Worm (Caenorhabditis elegans) whole organism, late embryonic: ENCODE measurements around the gene Y69A2AR.16.

Experiments
- T23F11.4 ChIP-seq: fragments of 200-800 bp; sonication (Bioruptor generic); optimal IDR thresholded peaks from 2 replicates; lab custom pipeline; 2018; ENCODE audit warnings: mild to moderate bottlenecking, missing genetic modification characterization, missing compliant biosample characterization
- ama-1 ChIP-seq: fragments of 150-350 bp; optimal IDR thresholded peaks from 2 replicates; lab custom pipeline; 2014
- ceh-18 ChIP-seq: sonication (generic microtip); optimal IDR thresholded peaks from 2 replicates; lab custom pipeline; 2016; ENCODE audit warnings: missing genetic modification characterization, missing compliant biosample characterization
- ceh-30 ChIP-seq: fragments of 150-350 bp; optimal IDR thresholded peaks from 2 replicates; lab custom pipeline; 2014; ENCODE audit warnings: missing biosample characterization, missing genetic modification characterization
- ceh-31 ChIP-seq: sonication (generic microtip); optimal IDR thresholded peaks from 2 replicates; lab custom pipeline; 2016; ENCODE audit warnings: missing genetic modification characterization, missing compliant biosample characterization
- ceh-34 ChIP-seq: sonication (generic microtip); optimal IDR thresholded peaks from 2 replicates; lab custom pipeline; 2016; ENCODE audit warnings: mild to moderate bottlenecking, missing genetic modification characterization, missing compliant biosample characterization
- ceh-48 ChIP-seq: sonication (generic microtip); optimal IDR thresholded peaks from 2 replicates; lab custom pipeline; 2016; ENCODE audit warnings: missing genetic modification characterization, inconsistent platforms, missing compliant biosample characterization
- ceh-6 ChIP-seq: fragments of 200-800 bp; sonication (Bioruptor generic); optimal IDR thresholded peaks from 2 replicates; lab custom pipeline; 2018; ENCODE audit warnings: mild to moderate bottlenecking, missing genetic modification characterization, missing compliant biosample characterization
- ceh-9 ChIP-seq: sonication (generic microtip); optimal IDR thresholded peaks from 2 replicates; lab custom pipeline; 2016; ENCODE audit warnings: mild to moderate bottlenecking, missing genetic modification characterization, inconsistent platforms, missing compliant biosample characterization
- dmd-4 ChIP-seq: sonication (generic microtip); optimal IDR thresholded peaks from 2 replicates; lab custom pipeline; 2016; ENCODE audit warnings: borderline replicate concordance, missing genetic modification characterization, missing compliant biosample characterization
- dve-1 ChIP-seq: sonication (generic microtip); optimal IDR thresholded peaks from 2 replicates; lab custom pipeline; 2017; ENCODE audit warnings: antibody characterized with exemption, mild to moderate bottlenecking, missing genetic modification characterization, missing compliant biosample characterization
- elt-2 ChIP-seq: sonication (generic microtip); optimal IDR thresholded peaks from 2 replicates; lab custom pipeline; 2016; ENCODE audit warnings: missing genetic modification reagents, missing genetic modification characterization, missing compliant biosample characterization
- elt-4 ChIP-seq: sonication (generic microtip); optimal IDR thresholded peaks from 2 replicates; lab custom pipeline; 2016; ENCODE audit warnings: missing genetic modification characterization, missing compliant biosample characterization
- eyg-1 ChIP-seq: sonication (generic microtip); optimal IDR thresholded peaks from 2 replicates; lab custom pipeline; 2016; ENCODE audit warnings: missing genotype, missing genetic modification characterization, missing compliant biosample characterization
- hlh-13 ChIP-seq: fragments of 200-800 bp; sonication (Bioruptor generic); optimal IDR thresholded peaks from 2 replicates; lab custom pipeline; 2018; ENCODE audit warnings: mild to moderate bottlenecking, missing genetic modification characterization, missing compliant biosample characterization
- hlh-30 ChIP-seq: sonication (generic microtip); optimal IDR thresholded peaks from 2 replicates; lab custom pipeline; 2017; ENCODE audit warnings: antibody characterized with exemption, missing genetic modification characterization, missing compliant biosample characterization; ENCODE audit not compliant: insufficient read depth
- hlh-6 ChIP-seq: sonication (generic microtip); optimal IDR thresholded peaks from 2 replicates; lab custom pipeline; 2016; ENCODE audit warnings: missing genotype, missing genetic modification characterization, missing compliant biosample characterization
- hlh-8 ChIP-seq: sonication (generic microtip); optimal IDR thresholded peaks from 2 replicates; lab custom pipeline; 2016; ENCODE audit warnings: missing genotype, missing genetic modification characterization, missing compliant biosample characterization
- lin-11 ChIP-seq: fragments of 200-800 bp; sonication (Bioruptor generic); optimal IDR thresholded peaks from 2 replicates; lab custom pipeline; 2018; ENCODE audit warnings: mild to moderate bottlenecking, missing genetic modification characterization, missing compliant biosample characterization
- mec-3 ChIP-seq: sonication (generic microtip); optimal IDR thresholded peaks from 2 replicates; lab custom pipeline; 2016; ENCODE audit warnings: borderline replicate concordance, missing genetic modification characterization, missing compliant biosample characterization
- nfya-1 ChIP-seq: sonication (generic microtip); optimal IDR thresholded peaks from 2 replicates; lab custom pipeline; 2017; ENCODE audit warnings: missing genetic modification characterization, mild to moderate bottlenecking, missing compliant biosample characterization, antibody characterized with exemption, moderate library complexity
- nhr-11 ChIP-seq: fragments of 150-350 bp; optimal IDR thresholded peaks from 2 replicates; lab custom pipeline; 2014; ENCODE audit warnings: missing biosample characterization, missing genetic modification characterization
- pag-3 ChIP-seq: sonication (generic microtip); optimal IDR thresholded peaks from 2 replicates; lab custom pipeline; 2016; ENCODE audit warnings: missing compliant biosample characterization, missing genetic modification characterization, borderline replicate concordance
- pha-2 ChIP-seq: sonication (generic microtip); optimal IDR thresholded peaks from 2 replicates; lab custom pipeline; 2017; ENCODE audit warnings: mild to moderate bottlenecking, missing genetic modification characterization, missing compliant biosample characterization
- pqm-1 ChIP-seq: sonication (generic microtip); optimal IDR thresholded peaks from 2 replicates; lab custom pipeline; 2016; ENCODE audit warnings: missing genetic modification characterization, missing compliant biosample characterization
- ref-2 ChIP-seq: sonication (generic microtip); optimal IDR thresholded peaks from 2 replicates; lab custom pipeline; 2016; ENCODE audit warnings: missing genetic modification characterization, missing compliant biosample characterization
- sox-2 ChIP-seq: fragments of 200-800 bp; sonication (Bioruptor generic); IDR thresholded peaks from 2 replicates; pipeline ENCODE4 v1.3.6; 2022; ENCODE audit warnings: missing genetic modification reagents, missing genetic modification characterization, missing compliant biosample characterization
- sox-4 ChIP-seq: sonication (generic microtip); optimal IDR thresholded peaks from 2 replicates; lab custom pipeline; 2017; ENCODE audit warnings: mild to moderate bottlenecking, missing genetic modification characterization, inconsistent platforms, missing compliant biosample characterization
- syd-9 ChIP-seq: sonication (generic microtip); optimal IDR thresholded peaks from 2 replicates; lab custom pipeline; 2016; ENCODE audit warnings: mild to moderate bottlenecking, missing genetic modification characterization, moderate library complexity, missing compliant biosample characterization
- tbx-2 ChIP-seq: sonication (generic microtip); optimal IDR thresholded peaks from 2 replicates; lab custom pipeline; 2016; ENCODE audit warnings: missing genetic modification characterization, missing compliant biosample characterization
- tbx-7 ChIP-seq: sonication (generic microtip); optimal IDR thresholded peaks from 2 replicates; lab custom pipeline; 2016; ENCODE audit warnings: missing genotype, missing genetic modification characterization, missing compliant biosample characterization
- ttx-3 ChIP-seq: sonication (generic microtip); optimal IDR thresholded peaks from 2 replicates; lab custom pipeline; 2016; ENCODE audit warnings: missing genetic modification reagents, missing genetic modification characterization, missing compliant biosample characterization
- unc-42 ChIP-seq: sonication (generic microtip); optimal IDR thresholded peaks from 2 replicates; lab custom pipeline; 2016; ENCODE audit warnings: missing genotype, missing genetic modification characterization, missing compliant biosample characterization
- zip-5 ChIP-seq: sonication (generic microtip); optimal IDR thresholded peaks from 2 replicates; lab custom pipeline; 2016; ENCODE audit warnings: missing genetic modification characterization, missing compliant biosample characterization
- ztf-16 ChIP-seq: sonication (generic microtip); optimal IDR thresholded peaks from 2 replicates; lab custom pipeline; 2017; ENCODE audit warnings: missing genetic modification characterization, missing compliant biosample characterization

Y69A2AR.16 gene

ce11 chrIV:2495118-2495785 lies 2.4 kb upstream of the Y69A2AR.16 start, which contains the start of the genes ccdc-12 and Y69A2AR.18:
ccdc-12 (minus strand) TSS chrIV:2495174.
Y69A2AR.18 (plus strand) TSS chrIV:2495735.
- TF ChIP-seq tbx-2 (tag; lab: Kevin White, UChicago): peak; percentile 34
- TF ChIP-seq tbx-7 (tag; lab: Kevin White, UChicago): no peak
- TF ChIP-seq ztf-16 (tag; lab: Kevin White, UChicago): no peak
- TF ChIP-seq syd-9 (tag; lab: Kevin White, UChicago): no peak
- no peak for TF ChIP-seq pag-3 (tag; lab: Kevin White, UChicago)
- TF ChIP-seq ceh-31: peak; percentile 18
- no peak for TF ChIP-seq hlh-6
- TF ChIP-seq ttx-3 (tag; lab: Kevin White, UChicago): no peak
- no peak for TF ChIP-seq hlh-8 (tag; lab: Kevin White, UChicago)
- TF ChIP-seq nfya-1 (tag; lab: Kevin White, UChicago): peak; percentile 78
- peak; percentile 5 for TF ChIP-seq ceh-18
- TF ChIP-seq lin-11 (tag; lab: Kevin White, UChicago): no peak
- no peak for TF ChIP-seq mec-3
- TF ChIP-seq ceh-6: no peak
- TF ChIP-seq ceh-34 (tag; lab: Kevin White, UChicago): no peak
- peak; percentile 43 for TF ChIP-seq unc-42 (tag; lab: Kevin White, UChicago)
- TF ChIP-seq zip-5 (tag; lab: Kevin White, UChicago): no peak
- TF ChIP-seq sox-2: no peak

DNA sequence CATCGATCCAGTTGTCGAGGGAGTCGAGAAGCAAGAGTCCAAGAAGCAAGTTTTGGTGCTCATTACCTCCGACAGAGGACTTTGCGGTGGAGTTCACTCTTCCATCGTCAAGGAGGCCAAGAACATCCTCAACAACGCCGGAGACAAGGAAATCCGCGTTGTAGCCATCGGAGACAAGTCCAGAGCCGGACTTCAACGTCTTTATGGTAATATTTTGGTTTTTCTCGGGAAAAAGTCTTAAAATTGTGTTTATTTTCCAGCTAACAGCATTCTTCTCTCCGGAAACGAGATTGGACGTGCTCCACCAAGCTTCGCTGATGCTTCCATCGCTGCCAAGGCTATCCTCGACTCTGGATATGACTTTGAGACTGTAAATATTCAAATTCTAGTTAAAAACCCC lies 1.5 kb upstream of the Y69A2AR.16 start:
- no peak for TF ChIP-seq hlh-13 (GFP tag; lab: Kevin White, UChicago)
- TF ChIP-seq elt-4 (tag; lab: Kevin White, UChicago): no peak
- no peak for TF ChIP-seq ref-2

DNA sequence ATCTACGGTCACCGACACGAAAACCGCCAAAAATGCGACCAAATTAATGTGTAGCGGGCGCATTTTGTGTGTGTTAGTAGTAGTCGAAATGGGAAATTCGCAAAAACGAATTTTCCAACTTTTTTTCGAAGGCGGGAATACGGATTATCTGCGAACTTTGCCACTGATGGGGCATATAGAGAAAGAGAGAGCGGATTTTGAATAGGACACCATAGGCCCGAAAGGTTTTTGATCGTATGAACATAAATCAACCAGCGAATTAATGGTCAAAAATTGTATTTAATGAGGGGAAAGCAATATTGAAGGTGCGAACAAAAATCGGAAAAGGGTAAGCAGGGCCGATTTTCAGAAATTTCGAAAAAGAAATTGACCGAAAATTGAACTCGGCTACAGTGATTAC lies 10.2 kb downstream of the Y69A2AR.16 start, which contains the start of gene Y69A2AR.22:
TSS of gene Y69A2AR.22 (minus strand) at position 101 of the 400 bp plus-strand sequence.
- TF ChIP-seq ceh-18: no peak
- no peak for TF ChIP-seq pha-2 (tag; lab: Kevin White, UChicago)
- no peak for TF ChIP-seq ceh-9
- no peak for TF ChIP-seq ama-1 (lab: Kevin White, UChicago)
- no peak for TF ChIP-seq dve-1 (tag; lab: Kevin White, UChicago)

DNA sequence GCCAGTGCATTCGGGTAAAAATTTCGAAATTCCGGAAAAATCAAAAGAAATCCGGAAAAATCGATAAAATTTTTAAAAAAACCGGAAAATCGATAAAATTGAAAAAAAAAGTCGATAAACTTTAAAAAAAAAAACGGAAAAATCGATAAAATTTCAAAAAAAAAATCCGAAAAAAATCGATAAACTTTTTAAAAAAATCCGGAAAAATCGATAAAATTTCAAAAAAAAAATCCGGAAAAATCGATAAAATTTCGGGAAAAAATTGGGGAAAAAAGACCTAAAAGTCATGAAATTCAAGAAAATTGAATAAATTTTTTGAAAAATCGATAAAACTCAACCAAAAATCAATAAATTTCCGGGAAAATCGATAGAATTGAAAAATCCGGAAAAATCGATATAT lies 29.2 kb downstream of the Y69A2AR.16 start:
- TF ChIP-seq hlh-8 (tag; lab: Kevin White, UChicago) (no peak), elt-2 (tag; lab: Kevin White, UChicago) (no peak), ceh-48 (peak; percentile 35), pqm-1 (tag; lab: Kevin White, UChicago) (no peak), eyg-1 (tag; lab: Kevin White, UChicago) (no peak), zip-5 (tag; lab: Kevin White, UChicago) (no peak)

ce11 chrIV:2529281-2529680 lies 31.7 kb downstream of the Y69A2AR.16 start:
- TF ChIP-seq T23F11.4 (GFP tag; lab: Kevin White, UChicago): no peak
- TF ChIP-seq ceh-30 (tag; lab: Kevin White, UChicago): no peak
- no peak for TF ChIP-seq sox-4 (tag; lab: Kevin White, UChicago)
- TF ChIP-seq nhr-11: no peak
- TF ChIP-seq ceh-9: no peak
- no peak for TF ChIP-seq elt-4 (tag; lab: Kevin White, UChicago)

- TF ChIP-seq zip-5 (tag; lab: Kevin White, UChicago): no peak
- TF ChIP-seq ceh-48: peak; percentile 6
- no peak for TF ChIP-seq dmd-4 (tag; lab: Kevin White, UChicago)
- no peak for TF ChIP-seq hlh-30 (tag; lab: Kevin White, UChicago)
- TF ChIP-seq hlh-13 (GFP tag; lab: Kevin White, UChicago): no peak
Measured at ce11 chrIV:2530285-2530684, 32.7 kb downstream of the Y69A2AR.16 start.
